Fruit fly (Drosophila melanogaster) whole organism, embryonic: ENCODE data around the gene CG42716.

ENCODE experiments used
- Atf3 ChIP-seq: fragments of 200-800 bp; sonication (Bioruptor generic); optimal IDR thresholded peaks from 3 replicates; lab custom pipeline; 2016; ENCODE audit warnings: missing biosample characterization, missing genetic modification characterization
- BEAF-32 ChIP-seq: fragments of 200-800 bp; sonication (Bioruptor generic); optimal IDR thresholded peaks from 3 replicates; lab custom pipeline; 2017; ENCODE audit warnings: missing biosample characterization, missing genetic modification characterization, mild to moderate bottlenecking, moderate library complexity, missing genetic modification reagents
- BtbVII ChIP-seq: fragments of 200-800 bp; sonication (Bioruptor generic); optimal IDR thresholded peaks from 3 replicates; lab custom pipeline; 2017; ENCODE audit warnings: missing biosample characterization, mild to moderate bottlenecking, missing genetic modification characterization
- C15 ChIP-seq: fragments of 200-800 bp; sonication (Bioruptor generic); IDR thresholded peaks from 3 replicates; pipeline ENCODE4 v1.3.6; 2022; ENCODE audit warnings: missing biosample characterization, missing genetic modification characterization
- CG10959 ChIP-seq: fragments of 200-800 bp; sonication (Bioruptor generic); IDR thresholded peaks from 2 replicates; pipeline ENCODE4 v1.3.6; 2022; ENCODE audit warnings: missing biosample characterization, missing genetic modification characterization
- CG11093 ChIP-seq: fragments of 200-800 bp; sonication (Bioruptor generic); IDR thresholded peaks from 3 replicates; pipeline ENCODE4 v1.3.6; 2022; ENCODE audit warnings: missing biosample characterization, missing genetic modification characterization
- CG11695 ChIP-seq: fragments of 200-800 bp; sonication (Bioruptor generic); IDR thresholded peaks from 3 replicates; pipeline ENCODE4 v1.3.6; 2022; ENCODE audit warnings: missing biosample characterization, missing genetic modification characterization
- CG12155 ChIP-seq: fragments of 200-800 bp; sonication (Bioruptor generic); optimal IDR thresholded peaks from 3 replicates; lab custom pipeline; 2016; ENCODE audit warnings: missing biosample characterization, missing genetic modification characterization
- CG1233 ChIP-seq: fragments of 200-800 bp; sonication (Bioruptor generic); optimal IDR thresholded peaks from 4 replicates; lab custom pipeline; 2018; ENCODE audit warnings: missing biosample characterization, mild to moderate bottlenecking, missing genetic modification characterization
- CG12391 ChIP-seq: fragments of 200-800 bp; sonication (Bioruptor generic); optimal IDR thresholded peaks from 3 replicates; lab custom pipeline; 2018; ENCODE audit warnings: missing biosample characterization, mild to moderate bottlenecking, missing genetic modification characterization, moderate library complexity
- CG12659 ChIP-seq: fragments of 200-800 bp; sonication (Bioruptor generic); optimal IDR thresholded peaks from 3 replicates; lab custom pipeline; 2017; ENCODE audit warnings: mild to moderate bottlenecking, missing biosample characterization, missing genetic modification reagents, missing genetic modification characterization
- CG13424 ChIP-seq: fragments of 200-800 bp; sonication (Bioruptor generic); optimal IDR thresholded peaks from 2 replicates; lab custom pipeline; 2019; ENCODE audit warnings: missing biosample characterization, mild to moderate bottlenecking, missing genetic modification characterization, moderate library complexity
- CG16815 ChIP-seq: fragments of 200-800 bp; sonication (Bioruptor generic); optimal IDR thresholded peaks from 3 replicates; lab custom pipeline; 2017; ENCODE audit warnings: missing biosample characterization, mild to moderate bottlenecking, missing genetic modification characterization
- CG17361 ChIP-seq: fragments of 200-800 bp; sonication (Bioruptor generic); IDR thresholded peaks from 3 replicates; pipeline ENCODE4 v1.3.6; 2022; ENCODE audit warnings: missing biosample characterization, missing genetic modification characterization
- CG17568 ChIP-seq: fragments of 200-800 bp; sonication (Bioruptor generic); optimal IDR thresholded peaks from 2 replicates; lab custom pipeline; 2018; ENCODE audit warnings: missing biosample characterization, mild to moderate bottlenecking, missing genetic modification characterization, moderate library complexity
- CG18599 ChIP-seq: fragments of 200-800 bp; sonication (Bioruptor generic); optimal IDR thresholded peaks from 3 replicates; lab custom pipeline; 2017; ENCODE audit warnings: missing biosample characterization, missing genetic modification characterization, mild to moderate bottlenecking, moderate library complexity, missing genetic modification reagents
- CG18619 ChIP-seq: fragments of 200-800 bp; sonication (Bioruptor generic); optimal IDR thresholded peaks from 3 replicates; lab custom pipeline; 2017; ENCODE audit warnings: missing biosample characterization, mild to moderate bottlenecking, missing genetic modification characterization
- CG2202 ChIP-seq: fragments of 200-800 bp; sonication (Bioruptor generic); optimal IDR thresholded peaks from 2 replicates; lab custom pipeline; 2018; ENCODE audit warnings: missing biosample characterization, mild to moderate bottlenecking, missing genetic modification characterization
- CG2875 ChIP-seq: fragments of 200-800 bp; sonication (Bioruptor generic); optimal IDR thresholded peaks from 2 replicates; lab custom pipeline; 2017; ENCODE audit warnings: missing biosample characterization, mild to moderate bottlenecking, missing genetic modification characterization, missing genetic modification reagents
- CG31388 ChIP-seq: fragments of 200-800 bp; sonication (Bioruptor generic); optimal IDR thresholded peaks from 2 replicates; lab custom pipeline; 2016; ENCODE audit warnings: missing biosample characterization, missing genetic modification characterization
- CG32772 ChIP-seq: fragments of 200-800 bp; sonication (Bioruptor generic); IDR thresholded peaks from 2 replicates; pipeline ENCODE4 v1.3.6; 2022; ENCODE audit warnings: missing biosample characterization, missing genetic modification characterization
- CG3281 ChIP-seq: fragments of 200-800 bp; sonication (Bioruptor generic); optimal IDR thresholded peaks from 3 replicates; lab custom pipeline; 2017; ENCODE audit warnings: missing biosample characterization, mild to moderate bottlenecking, missing genetic modification characterization
- CG33557 ChIP-seq: fragments of 200-800 bp; sonication (Bioruptor generic); optimal IDR thresholded peaks from 2 replicates; lab custom pipeline; 2019; ENCODE audit warnings: missing biosample characterization, mild to moderate bottlenecking, missing genetic modification characterization, moderate library complexity
- CG3995 ChIP-seq: fragments of 200-800 bp; sonication (Bioruptor generic); optimal IDR thresholded peaks from 3 replicates; lab custom pipeline; 2016; ENCODE audit warnings: missing biosample characterization, missing genetic modification characterization
- CG4820 ChIP-seq: fragments of 200-800 bp; sonication (Bioruptor generic); optimal IDR thresholded peaks from 3 replicates; lab custom pipeline; 2016; ENCODE audit warnings: missing biosample characterization, missing genetic modification characterization
- CG5180 ChIP-seq: fragments of 200-800 bp; sonication (Bioruptor generic); optimal IDR thresholded peaks from 3 replicates; lab custom pipeline; 2017; ENCODE audit warnings: missing biosample characterization, missing genetic modification characterization, mild to moderate bottlenecking, moderate library complexity, missing genetic modification reagents
- CG5953 ChIP-seq: fragments of 200-800 bp; sonication (Bioruptor generic); IDR thresholded peaks from 2 replicates; pipeline ENCODE4 v1.3.6; 2022; ENCODE audit warnings: missing biosample characterization, missing genetic modification characterization
- CG6254 ChIP-seq: fragments of 200-800 bp; sonication (Bioruptor generic); optimal IDR thresholded peaks from 3 replicates; lab custom pipeline; 2017; ENCODE audit warnings: mild to moderate bottlenecking, missing biosample characterization, missing genetic modification reagents, missing genetic modification characterization
- CG8944 ChIP-seq: fragments of 200-800 bp; sonication (Bioruptor generic); optimal IDR thresholded peaks from 3 replicates; lab custom pipeline; 2016; ENCODE audit warnings: missing biosample characterization, missing genetic modification characterization
- CG9215 ChIP-seq: fragments of 200-800 bp; sonication (Bioruptor generic); IDR thresholded peaks from 2 replicates; pipeline ENCODE4 v1.3.6; 2022; ENCODE audit warnings: missing biosample characterization, missing genetic modification characterization
- Ets65A ChIP-seq: fragments of 200-800 bp; sonication (Bioruptor generic); peaks from one replicate; lab custom pipeline; 2016; ENCODE audit warnings: missing biosample characterization, missing genetic modification characterization
- Hr39 ChIP-seq: fragments of >200 bp; optimal IDR thresholded peaks from 2 replicates; lab custom pipeline; 2017
- Hr78 ChIP-seq, 2 experiments: fragments of 200-800 bp in 1 of 2; fragments of >200 bp in 1 of 2; sonication (Bioruptor generic) in 1 of 2; optimal IDR thresholded peaks; 2 replicates each; lab custom pipeline; 2017 to 2019; ENCODE audit warnings: missing biosample characterization in 2 of 2, missing genetic modification characterization in 2 of 2, mild to moderate bottlenecking in 1 of 2, moderate library complexity in 1 of 2
- Med ChIP-seq: fragments of 200-800 bp; sonication (Bioruptor generic); peaks from one replicate; lab custom pipeline; 2016; ENCODE audit warnings: missing biosample characterization, missing genetic modification characterization, mild to moderate bottlenecking, inconsistent platforms, moderate library complexity
- Mrtf ChIP-seq: fragments of 200-800 bp; sonication (Bioruptor generic); IDR thresholded peaks from 3 replicates; pipeline ENCODE4 v1.3.6; 2022; ENCODE audit warnings: missing biosample characterization, missing genetic modification characterization
- Sox100B ChIP-seq: fragments of 200-800 bp; sonication (Bioruptor generic); optimal IDR thresholded peaks from 3 replicates; lab custom pipeline; 2018; ENCODE audit warnings: missing biosample characterization, mild to moderate bottlenecking, missing genetic modification characterization
- chinmo ChIP-seq: fragments of 200-800 bp; sonication (Bioruptor generic); IDR thresholded peaks from 4 replicates; pipeline ENCODE4 v1.3.6; 2022; ENCODE audit warnings: missing biosample characterization, missing genetic modification characterization; ENCODE audit not compliant: partially characterized antibody
- dpn ChIP-seq, 2 experiments: fragments of 200-800 bp; sonication (Bioruptor generic); optimal IDR thresholded peaks; 3 replicates each; lab custom pipeline; 2016; ENCODE audit warnings: missing biosample characterization in 2 of 2, missing genetic modification characterization in 2 of 2
- dysf ChIP-seq: fragments of 200-800 bp; sonication (Bioruptor generic); IDR thresholded peaks from 3 replicates; pipeline ENCODE4 v1.3.6; 2022; ENCODE audit warnings: missing biosample characterization, missing genetic modification characterization
- hkb ChIP-seq, 2 experiments: fragments of 200-800 bp in 1 of 2; fragments of >200 bp in 1 of 2; sonication (Bioruptor generic) in 1 of 2; IDR thresholded peaks in 1 of 2; optimal IDR thresholded peaks in 1 of 2; 2 replicates each; pipeline versions ENCODE4 v1.3.6 to Lab custom; 2017 to 2022; ENCODE audit warnings: missing biosample characterization in 1 of 2, missing genetic modification characterization in 1 of 2
- ind ChIP-seq: fragments of 200-800 bp; sonication (Bioruptor generic); optimal IDR thresholded peaks from 3 replicates; lab custom pipeline; 2016; ENCODE audit warnings: missing biosample characterization, missing genetic modification characterization
- mam ChIP-seq: fragments of 200-800 bp; sonication (Bioruptor generic); optimal IDR thresholded peaks from 3 replicates; lab custom pipeline; 2016; ENCODE audit warnings: missing biosample characterization, missing genetic modification characterization
- pfk ChIP-seq: fragments of 200-800 bp; sonication (Bioruptor generic); optimal IDR thresholded peaks from 2 replicates; lab custom pipeline; 2018; ENCODE audit warnings: missing biosample characterization, mild to moderate bottlenecking, missing genetic modification characterization, moderate library complexity
- pzg ChIP-seq: fragments of 200-800 bp; sonication (Bioruptor generic); optimal IDR thresholded peaks from 3 replicates; lab custom pipeline; 2018; ENCODE audit warnings: missing biosample characterization, mild to moderate bottlenecking, missing genetic modification characterization, moderate library complexity
- slbo ChIP-seq: fragments of 200-800 bp; sonication (Bioruptor generic); IDR thresholded peaks from 2 replicates; pipeline ENCODE4 v1.3.6; 2022; ENCODE audit warnings: missing biosample characterization, missing genetic modification characterization
- slou ChIP-seq: fragments of 200-800 bp; sonication (Bioruptor generic); optimal IDR thresholded peaks from 3 replicates; lab custom pipeline; 2016; ENCODE audit warnings: missing biosample characterization, missing genetic modification characterization
- stc ChIP-seq: fragments of 200-800 bp; sonication (Bioruptor generic); IDR thresholded peaks from 2 replicates; pipeline ENCODE4 v1.3.6; 2022; ENCODE audit warnings: missing biosample characterization, missing genetic modification characterization
- wdn ChIP-seq: fragments of 200-800 bp; sonication (Bioruptor generic); IDR thresholded peaks from 2 replicates; pipeline ENCODE4 v1.3.6; 2022; ENCODE audit warnings: missing biosample characterization, missing genetic modification characterization

Gene CG42716

DNA sequence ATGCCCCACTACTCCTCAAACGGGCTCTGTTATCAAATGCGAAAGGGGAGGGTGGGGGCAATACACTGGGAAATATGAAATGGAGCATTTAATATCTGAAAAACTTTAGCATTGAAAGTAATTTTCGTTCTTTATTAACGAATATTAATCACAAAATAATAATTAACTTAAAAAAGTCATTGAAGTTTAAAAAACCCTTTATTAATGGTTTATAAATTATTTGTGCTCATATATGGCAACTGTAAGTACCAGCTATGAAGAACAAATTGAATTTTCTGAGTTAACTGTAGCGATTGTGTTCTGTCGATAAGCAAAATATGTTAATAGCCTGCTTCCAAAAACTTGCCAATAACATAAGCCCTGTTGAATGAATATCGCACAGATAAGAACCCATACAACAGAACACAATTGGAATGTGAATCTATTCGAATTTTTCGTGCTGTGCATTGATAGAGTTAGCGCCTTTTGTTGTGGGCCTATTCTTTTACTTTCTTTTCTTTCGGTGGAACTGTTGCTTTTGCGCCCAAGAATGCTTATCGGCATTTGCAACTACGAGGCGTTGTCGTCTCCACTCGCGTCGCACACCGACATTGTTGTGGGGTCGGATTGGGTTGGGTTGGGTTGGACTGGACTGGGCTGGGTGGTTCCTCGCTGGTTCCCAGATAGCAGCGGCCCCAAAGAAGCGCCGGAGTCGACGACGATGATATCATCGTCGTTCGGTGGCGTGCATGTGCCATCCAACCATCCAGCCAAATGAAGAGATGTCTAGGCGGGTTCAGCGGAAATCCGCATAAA, 27.4 kb downstream of the CG42716 start (continued):
- TF ChIP-seq ind (GFP tag; lab: Kevin White, UChicago) (peak; percentile 40), CG9215 (no peak), C15 (GFP tag; lab: Robert Waterston, UW) (0 out of 3 replicates have a peak, but pooled peaks have one; percentile 27), CG11093 (GFP tag; lab: Robert Waterston, UW) (no peak), BtbVII (GFP tag; lab: Kevin White, UChicago) (no peak), Mrtf (GFP tag; lab: Robert Waterston, UW) (no peak), CG16815 (GFP tag; lab: Kevin White, UChicago) (peak; percentile 29), CG12391 (tag; lab: Kevin White, UChicago) (peak; percentile 57), stc (GFP tag; lab: Robert Waterston, UW) (no peak), pfk (GFP tag; lab: Kevin White, UChicago) (no peak), dysf (GFP tag; lab: Robert Waterston, UW) (peak; percentile 46; the same call in 1 of the 3 replicates), slbo (GFP tag; lab: Robert Waterston, UW) (peak; percentile 46; the same call in 1 of the 2 replicates), CG18619 (GFP tag; lab: Kevin White, UChicago) (peak; percentile 59), CG1233 (GFP tag; lab: Kevin White, UChicago) (peak; percentile 46), wdn (GFP tag; lab: Robert Waterston, UW) (0 out of 2 replicates have a peak, but pooled peaks have one; percentile 7), CG2202 (tag; lab: Kevin White, UChicago) (peak; percentile 35), CG32772 (GFP tag; lab: Robert Waterston, UW) (peak; percentile 39; the same call in 1 of the 2 replicates), CG3281 (GFP tag; lab: Kevin White, UChicago) (peak; percentile 66), CG5953 (GFP tag; lab: Robert Waterston, UW) (no peak), chinmo (GFP tag; lab: Robert Waterston, UW) (0 out of 4 replicates have a peak, but pooled peaks have one; percentile 42), mam (GFP tag; lab: Kevin White, UChicago) (peak; percentile 5), CG11695 (GFP tag; lab: Robert Waterston, UW) (0 out of 3 replicates have a peak, but pooled peaks have one; percentile 17), CG17568 (GFP tag; lab: Kevin White, UChicago) (no peak), CG6254 (GFP tag; lab: Kevin White, UChicago) (peak; percentile 51), CG17361 (GFP tag; lab: Robert Waterston, UW) (peak; percentile 89; the same call in 2 of the 3 replicates), CG3995 (no peak), Med (GFP tag; lab: Kevin White, UChicago) (peak; percentile 19), Hr78 (GFP tag; optimal IDR thresholded peaks at IDR 0.05; lab: Kevin White, UChicago) (peak in 1 of 2 experiments; percentile 27), pzg (GFP tag; lab: Kevin White, UChicago) (no peak), BEAF-32 (GFP tag; lab: Kevin White, UChicago) (no peak), hkb (optimal IDR thresholded peaks at IDR 0.05; lab: Kevin White, UChicago) (no peak), hkb (GFP tag; IDR thresholded peaks at IDR 0.05; lab: Robert Waterston, UW) (0 out of 2 replicates have a peak, but pooled peaks have one; percentile 11), slou (no peak), dpn (GFP tag; optimal IDR thresholded peaks at IDR 0.05; lab: Kevin White, UChicago) (peak; percentile 22 to 33), Sox100B (GFP tag; lab: Kevin White, UChicago) (peak; percentile 74), CG2875 (GFP tag; lab: Kevin White, UChicago) (peak; percentile 13), Hr39 (no peak), CG10959 (GFP tag; lab: Robert Waterston, UW) (no peak), Atf3 (GFP tag; lab: Kevin White, UChicago) (no peak), CG31388 (GFP tag; lab: Kevin White, UChicago) (no peak), CG4820 (GFP tag; lab: Kevin White, UChicago) (peak; percentile 29), CG12659 (GFP tag; lab: Kevin White, UChicago) (peak; percentile 70), CG13424 (tag; lab: Kevin White, UChicago) (peak; percentile 56), CG18599 (peak; percentile 42), Ets65A (GFP tag; lab: Kevin White, UChicago) (peak; percentile 82), CG33557 (GFP tag; lab: Kevin White, UChicago) (peak; percentile 9), CG12155 (GFP tag; lab: Kevin White, UChicago) (peak; percentile 38), CG8944 (GFP tag; lab: Kevin White, UChicago) (no peak), CG5180 (GFP tag; lab: Kevin White, UChicago) (peak; percentile 17)
